Fruit fly (Drosophila melanogaster): ENCODE measurements around the gene CG5614.

Gene CG5614

DNA sequence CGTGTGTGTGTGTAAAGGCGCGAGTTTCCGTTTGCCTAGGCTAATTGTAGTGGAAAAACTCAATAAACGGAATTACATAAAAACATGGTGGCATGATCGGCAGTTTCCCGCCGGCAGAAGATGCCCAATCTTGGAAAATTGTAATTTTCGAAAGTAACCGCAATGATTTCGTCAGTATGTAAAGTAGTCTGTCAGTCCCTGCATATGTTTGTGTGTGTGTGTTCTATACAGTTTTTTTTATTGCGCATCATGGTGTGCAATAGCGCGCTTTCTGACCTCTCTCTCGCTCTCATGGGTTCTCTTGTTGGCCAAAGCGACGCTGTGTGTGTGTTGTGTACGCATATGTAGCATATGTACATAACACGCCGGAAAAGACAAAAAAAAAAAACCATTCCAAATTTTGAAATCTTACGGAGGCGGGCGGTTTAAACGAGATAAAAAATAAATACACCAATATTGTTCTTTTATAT, 14.7 kb downstream of the CG5614 start:
- no peak for TF ChIP-seq Rel (GFP tag; optimal IDR thresholded peaks at IDR 0.05)
- peak; percentile 38 for TF ChIP-seq Rel (tag; optimal IDR thresholded peaks at IDR 0.05)
- no peak for TF ChIP-seq Dfd (GFP tag; optimal IDR thresholded peaks at IDR 0.05)
- TF ChIP-seq GATAd (GFP tag; optimal IDR thresholded peaks at IDR 0.05) = no peak
- TF ChIP-seq psq (GFP tag; optimal IDR thresholded peaks at IDR 0.05) = peak; percentile 28
- no peak for TF ChIP-seq lola (GFP tag; optimal IDR thresholded peaks at IDR 0.05)
- peak; percentile 92 for TF ChIP-seq Hr83 (GFP tag; optimal IDR thresholded peaks at IDR 0.05; ENCODE audit: poor library complexity, severe bottlenecking)
- TF ChIP-seq N (GFP tag; optimal IDR thresholded peaks at IDR 0.05) = peak; percentile 88
- peak; percentile 27 for TF ChIP-seq CG32264 (GFP tag; optimal IDR thresholded peaks at IDR 0.05)
- TF ChIP-seq Dif (GFP tag; optimal IDR thresholded peaks at IDR 0.05; ENCODE audit: partially characterized antibody) = no peak
- peak; percentile 46 for TF ChIP-seq br (GFP tag; optimal IDR thresholded peaks at IDR 0.05)
- no peak for TF ChIP-seq dsf (GFP tag; optimal IDR thresholded peaks at IDR 0.05; ENCODE audit: borderline replicate concordance)
- TF ChIP-seq rgr (GFP tag; optimal IDR thresholded peaks at IDR 0.05) = peak; percentile 58
- peak; percentile 65 for TF ChIP-seq Jra (GFP tag; optimal IDR thresholded peaks at IDR 0.05)
- peak in 1 of 2 experiments; percentile 31 for TF ChIP-seq foxo (GFP tag; optimal IDR thresholded peaks at IDR 0.05)
- peak; percentile 39 for TF ChIP-seq sage (GFP tag; optimal IDR thresholded peaks at IDR 0.05)
- TF ChIP-seq brk (GFP tag; optimal IDR thresholded peaks at IDR 0.05) = peak; percentile 55
- peak; percentile 13 for TF ChIP-seq fru (GFP tag; optimal IDR thresholded peaks at IDR 0.05)
- TF ChIP-seq woc (GFP tag; optimal IDR thresholded peaks at IDR 0.05) = no peak
- TF ChIP-seq OdsH (GFP tag; optimal IDR thresholded peaks at IDR 0.05) = peak; percentile 19
- TF ChIP-seq sv (GFP tag; optimal IDR thresholded peaks at IDR 0.05) = no peak
- TF ChIP-seq jim (GFP tag; optimal IDR thresholded peaks at IDR 0.05) = peak; percentile 78
- no peak for TF ChIP-seq Myc (optimal IDR thresholded peaks at IDR 0.05)
- TF ChIP-seq ey (GFP tag; optimal IDR thresholded peaks at IDR 0.05) = peak; percentile 8
- peak; percentile 41 for TF ChIP-seq Hr78 (GFP tag; optimal IDR thresholded peaks at IDR 0.05)
- TF ChIP-seq Sp1 (GFP tag; optimal IDR thresholded peaks at IDR 0.05) = peak; percentile 42
- no peak for TF ChIP-seq tai (GFP tag; optimal IDR thresholded peaks at IDR 0.05)
- TF ChIP-seq dmrt93B (GFP tag; optimal IDR thresholded peaks at IDR 0.05) = no peak
- TF ChIP-seq h (GFP tag; optimal IDR thresholded peaks at IDR 0.05) = peak; percentile 60
- no peak for TF ChIP-seq CrebA (GFP tag; optimal IDR thresholded peaks at IDR 0.05; ENCODE audit: borderline replicate concordance)

DNA sequence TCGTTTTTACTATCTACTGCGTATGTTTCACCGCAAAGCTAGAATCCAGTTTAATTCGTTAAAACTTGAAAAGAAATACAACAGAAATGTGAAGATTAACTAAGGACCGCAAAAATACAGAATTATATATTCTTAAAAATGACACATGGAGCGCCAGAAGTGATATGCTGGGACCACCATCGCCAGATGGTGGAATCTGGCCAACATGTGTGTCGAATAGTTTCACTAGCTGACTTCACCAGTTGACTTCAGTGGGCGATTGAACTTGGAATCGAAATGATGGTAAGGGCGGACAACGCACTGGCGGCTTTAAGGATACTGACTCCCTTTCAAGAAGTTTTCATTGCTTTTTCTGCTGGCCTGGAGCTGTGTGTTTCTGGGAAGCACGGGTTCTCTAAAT, 22.4 kb downstream of the CG5614 start, which contains the start of gene CG9593:
CG9593 (plus strand) TSS at position 270 of the 400 bp plus-strand sequence.
- TF ChIP-seq Sp1 (GFP tag; optimal IDR thresholded peaks at IDR 0.05) (no peak), brk (GFP tag; optimal IDR thresholded peaks at IDR 0.05) (no peak), br (GFP tag; optimal IDR thresholded peaks at IDR 0.05) (no peak), CG9705 (GFP tag; optimal IDR thresholded peaks at IDR 0.05) (no peak), Vsx2 (GFP tag; optimal IDR thresholded peaks at IDR 0.05; ENCODE audit: partially characterized antibody) (no peak)

DNA sequence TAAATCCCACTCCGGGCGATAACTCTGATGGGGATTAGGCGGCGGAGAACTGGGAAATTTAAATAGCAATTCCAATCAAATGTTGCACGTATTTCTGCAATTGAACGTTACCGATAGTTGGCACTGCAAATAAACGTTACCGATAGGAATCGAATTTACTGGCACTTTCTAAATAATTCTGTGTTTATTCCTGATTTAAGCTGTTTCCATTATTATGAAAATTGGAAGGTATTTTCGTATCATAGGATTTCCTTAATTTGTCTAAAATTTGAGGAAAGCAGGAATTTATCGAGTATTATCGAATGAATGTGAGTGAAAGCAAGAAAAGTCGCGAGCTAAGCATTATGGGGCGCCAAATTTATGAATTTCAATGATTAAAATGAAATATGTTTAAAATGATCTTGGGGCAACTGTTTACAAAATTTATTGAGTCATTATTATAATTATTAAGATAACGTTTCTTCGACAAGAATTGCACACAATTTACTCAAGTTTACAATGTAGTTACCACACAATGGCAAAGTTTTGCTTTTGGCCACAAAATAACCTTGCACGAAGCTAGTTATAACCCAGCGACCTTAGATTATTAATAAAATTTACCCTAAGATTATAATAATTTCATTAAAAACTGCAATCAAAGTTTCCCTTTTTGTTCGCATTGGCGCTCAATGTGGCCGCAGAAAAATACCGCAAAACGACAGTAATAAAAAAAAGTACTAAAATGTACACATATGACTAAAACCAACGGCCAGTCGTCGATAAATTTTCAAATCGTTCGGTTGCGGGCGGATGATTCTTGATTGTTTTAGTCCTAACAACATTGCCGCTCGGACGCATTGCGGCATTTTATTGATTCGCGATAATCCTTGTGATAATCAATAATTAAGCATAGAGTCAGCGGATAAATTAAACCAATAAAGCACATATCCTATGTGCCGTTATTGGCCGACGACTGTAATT, 24.2 kb downstream of the CG5614 start, which contains the start of gene alpha-Man-IIb:
alpha-Man-IIb (plus strand) TSS at position 747 of the 960 bp plus-strand sequence.
- TF ChIP-seq Sp1 (GFP tag; optimal IDR thresholded peaks at IDR 0.05) (peak; percentile 8), Vsx2 (GFP tag; optimal IDR thresholded peaks at IDR 0.05; ENCODE audit: partially characterized antibody) (no peak), jim (GFP tag; optimal IDR thresholded peaks at IDR 0.05) (no peak), dmrt93B (GFP tag; optimal IDR thresholded peaks at IDR 0.05) (no peak), Abd-B (GFP tag; optimal IDR thresholded peaks at IDR 0.05) (no peak), Myc (optimal IDR thresholded peaks at IDR 0.05) (no peak), Hr78 (GFP tag; optimal IDR thresholded peaks at IDR 0.05) (no peak), ey (GFP tag; optimal IDR thresholded peaks at IDR 0.05) (no peak), CG32264 (GFP tag; optimal IDR thresholded peaks at IDR 0.05) (no peak), N (GFP tag; optimal IDR thresholded peaks at IDR 0.05) (no peak), Dfd (GFP tag; optimal IDR thresholded peaks at IDR 0.05) (no peak), HLH106 (tag; optimal IDR thresholded peaks at IDR 0.05) (peak; percentile 19), dsf (GFP tag; optimal IDR thresholded peaks at IDR 0.05; ENCODE audit: borderline replicate concordance) (no peak), fru (GFP tag; optimal IDR thresholded peaks at IDR 0.05) (peak; percentile 54), OdsH (GFP tag; optimal IDR thresholded peaks at IDR 0.05) (no peak), foxo (GFP tag; optimal IDR thresholded peaks at IDR 0.05) (no peak), sage (GFP tag; optimal IDR thresholded peaks at IDR 0.05) (no peak), br (GFP tag; optimal IDR thresholded peaks at IDR 0.05) (no peak), Rel (GFP tag; optimal IDR thresholded peaks at IDR 0.05) (no peak), Rel (tag; optimal IDR thresholded peaks at IDR 0.05) (peak; percentile 25), woc (GFP tag; optimal IDR thresholded peaks at IDR 0.05) (no peak), tai (GFP tag; optimal IDR thresholded peaks at IDR 0.05) (no peak), CrebA (GFP tag; optimal IDR thresholded peaks at IDR 0.05; ENCODE audit: borderline replicate concordance) (no peak), CG9705 (GFP tag; optimal IDR thresholded peaks at IDR 0.05) (no peak), Hnf4 (GFP tag; optimal IDR thresholded peaks at IDR 0.05) (no peak), usp (GFP tag; optimal IDR thresholded peaks at IDR 0.05) (no peak), Jra (GFP tag; optimal IDR thresholded peaks at IDR 0.05) (no peak), sv (GFP tag; optimal IDR thresholded peaks at IDR 0.05) (no peak), Mio (GFP tag; optimal IDR thresholded peaks at IDR 0.05) (no peak), psq (GFP tag; optimal IDR thresholded peaks at IDR 0.05) (no peak), lola (GFP tag; optimal IDR thresholded peaks at IDR 0.05) (no peak), h (GFP tag; optimal IDR thresholded peaks at IDR 0.05) (peak; percentile 10), pan (optimal IDR thresholded peaks at IDR 0.05) (no peak), dl (GFP tag; optimal IDR thresholded peaks at IDR 0.05; ENCODE audit: insufficient read depth in 1 of 2, partially characterized antibody in 2 of 2) (no peak), brk (GFP tag; optimal IDR thresholded peaks at IDR 0.05) (no peak), GATAd (GFP tag; optimal IDR thresholded peaks at IDR 0.05) (no peak), Hr83 (GFP tag; optimal IDR thresholded peaks at IDR 0.05; ENCODE audit: poor library complexity, severe bottlenecking) (peak; percentile 41)

Data from whole organism, wandering third instar larva.